Fruit fly (Drosophila melanogaster): ENCODE measurements around the gene cpx.

Gene cpx

dm6 chr3R:4280062-4280461, at the start of gene cpx:
cpx (plus strand) TSS chr3R:4280221.
- TF ChIP-seq CTCF (optimal IDR thresholded peaks at IDR 0.05), result no peak
- no peak for TF ChIP-seq CG8478 (optimal IDR thresholded peaks at IDR 0.05)

DNA sequence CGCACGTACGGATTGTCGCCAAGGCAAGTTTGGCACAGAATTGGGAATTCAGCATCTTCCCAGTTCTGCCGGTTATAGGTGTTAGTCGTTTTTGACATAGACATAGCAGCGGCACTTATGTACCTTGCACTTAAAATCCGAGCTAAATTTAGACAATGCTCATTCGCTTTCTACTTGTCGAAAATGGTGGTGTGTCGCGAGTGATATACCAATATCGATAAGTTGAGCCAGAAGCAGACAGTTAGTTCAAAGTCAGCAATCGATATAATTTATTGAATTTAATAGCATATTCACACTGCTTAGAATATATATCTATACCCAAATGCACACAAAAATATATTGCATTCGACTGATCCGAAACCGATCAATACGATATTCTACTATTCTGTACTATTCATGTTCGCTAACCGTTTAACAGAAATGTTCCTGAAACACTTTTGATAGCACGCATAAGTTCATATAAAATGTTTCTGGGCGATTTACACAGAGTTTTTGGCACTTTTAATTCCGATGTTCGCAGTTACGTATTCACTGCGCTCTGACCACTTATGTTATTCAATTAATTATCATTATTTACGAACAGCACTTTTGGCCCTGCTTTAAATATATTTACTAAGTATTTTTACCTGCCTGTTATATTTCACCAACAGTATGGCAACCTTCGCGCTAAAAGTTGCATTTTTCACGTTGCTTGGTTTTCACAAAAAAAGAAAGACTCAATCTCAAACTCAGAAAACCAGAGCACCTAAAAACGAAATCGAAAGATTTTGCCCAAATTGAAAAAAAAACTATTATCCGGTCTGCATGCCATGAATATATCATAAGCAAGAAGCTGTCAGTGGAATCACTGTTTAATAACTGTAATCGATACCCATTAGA, 47.6 kb upstream of the cpx start, which contains the start of gene CG14641:
Gene CG14641 (minus strand): TSS at position 204 of the 879 bp plus-strand sequence.
- no peak for TF ChIP-seq CTCF (optimal IDR thresholded peaks at IDR 0.05)
- no peak for TF ChIP-seq CG8478 (optimal IDR thresholded peaks at IDR 0.05)

- TF ChIP-seq CG8478 (optimal IDR thresholded peaks at IDR 0.05) (no peak), CTCF (optimal IDR thresholded peaks at IDR 0.05) (no peak)
Measured at dm6 chr3R:4233018-4233385, 47.0 kb upstream of the cpx start, which contains the start of gene abs. abs (plus strand) TSS chr3R:4233047.

DNA sequence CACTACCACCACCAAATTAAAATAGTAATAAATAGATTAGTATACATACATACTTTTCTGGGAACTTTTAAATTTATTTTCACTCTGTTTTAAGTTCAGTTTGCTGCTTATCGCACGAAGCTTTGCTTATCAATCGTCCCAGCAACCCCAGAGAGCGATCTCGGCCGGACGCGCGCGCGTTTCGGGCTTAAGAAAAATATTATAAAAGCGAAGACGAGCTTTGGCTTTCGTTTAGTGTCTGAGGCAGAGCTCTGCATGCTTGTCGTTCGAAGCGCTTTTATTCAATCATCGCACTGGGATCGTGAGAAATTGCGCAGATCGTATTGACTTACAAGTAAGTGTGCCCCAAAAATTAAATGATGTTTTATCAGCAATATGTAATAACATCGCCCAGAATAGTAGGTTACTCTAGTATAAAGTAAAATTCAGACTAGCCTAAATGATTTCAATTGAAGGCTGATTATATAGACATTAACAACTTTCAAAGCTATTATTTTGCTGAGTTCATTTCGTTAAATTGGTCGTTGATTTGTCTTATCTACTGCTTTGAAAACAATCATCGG, 44.9 kb upstream of the cpx start, which contains the start of gene Gel:
Gene Gel (plus strand): TSS at position 227 of the 563 bp plus-strand sequence.
- TF ChIP-seq CG8478 (optimal IDR thresholded peaks at IDR 0.05) (no peak), CTCF (optimal IDR thresholded peaks at IDR 0.05) (no peak)

dm6 chr3R:4236534-4236933, 43.5 kb upstream of the cpx start:
- TF ChIP-seq CTCF (optimal IDR thresholded peaks at IDR 0.05) (no peak), CG8478 (optimal IDR thresholded peaks at IDR 0.05) (no peak)

DNA sequence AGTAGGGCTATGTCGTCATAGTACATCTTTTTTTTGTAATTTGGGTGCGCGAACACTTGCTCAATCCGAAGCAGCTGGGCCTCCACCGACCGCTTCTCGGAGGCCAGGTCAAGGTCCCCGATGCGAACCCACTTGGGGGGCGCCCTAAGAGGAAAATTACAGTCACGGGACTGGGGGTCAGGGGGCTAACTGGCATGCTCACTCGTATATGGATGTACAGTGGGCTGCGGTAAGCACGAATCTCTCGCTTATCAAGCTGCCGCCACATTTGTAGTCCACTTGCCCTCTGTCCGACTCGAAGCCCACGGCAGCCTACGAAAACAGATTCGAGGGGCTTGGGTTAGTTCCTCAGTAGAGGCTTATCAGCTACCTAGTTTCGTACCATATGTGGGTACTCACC, 38.2 kb upstream of the cpx start:
- no peak for TF ChIP-seq CTCF (optimal IDR thresholded peaks at IDR 0.05)
- no peak for TF ChIP-seq CG8478 (optimal IDR thresholded peaks at IDR 0.05)

DNA sequence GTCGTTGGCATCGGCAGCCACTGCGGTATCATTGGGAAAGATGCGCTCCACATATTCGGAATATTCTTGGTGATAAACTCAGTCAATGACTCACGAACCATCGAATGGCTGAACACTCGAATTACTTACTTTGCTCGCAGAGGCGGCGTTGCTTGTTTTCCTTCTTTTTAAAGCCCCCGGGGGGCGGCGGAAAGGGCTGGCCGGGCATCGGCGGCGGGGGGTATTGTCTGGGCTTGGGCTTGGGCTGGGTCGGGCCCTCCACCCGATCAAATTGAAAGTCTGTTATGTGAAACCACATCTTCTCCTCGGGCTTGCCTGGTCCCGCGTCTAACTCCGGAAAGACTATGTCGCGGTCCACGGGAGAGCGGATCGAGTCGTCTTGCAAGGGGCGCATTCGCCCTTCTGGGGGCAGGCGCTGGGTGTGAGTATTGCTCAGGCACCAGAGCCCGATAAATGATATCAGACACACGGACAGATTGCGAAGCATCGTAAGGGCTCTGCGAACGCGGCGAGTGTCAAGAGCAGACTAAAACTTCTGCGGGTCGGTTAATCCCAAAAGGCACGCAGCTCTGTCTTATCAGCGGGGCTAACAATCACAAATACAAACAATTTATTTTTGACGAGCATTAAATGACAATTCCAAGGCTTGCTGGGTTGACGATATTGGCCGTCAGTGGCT, 37.7 kb upstream of the cpx start, which contains the start of gene CG14642:
Gene CG14642 (minus strand): TSS at position 509 of the 679 bp plus-strand sequence.
- no peak for TF ChIP-seq CG8478 (optimal IDR thresholded peaks at IDR 0.05)

DNA sequence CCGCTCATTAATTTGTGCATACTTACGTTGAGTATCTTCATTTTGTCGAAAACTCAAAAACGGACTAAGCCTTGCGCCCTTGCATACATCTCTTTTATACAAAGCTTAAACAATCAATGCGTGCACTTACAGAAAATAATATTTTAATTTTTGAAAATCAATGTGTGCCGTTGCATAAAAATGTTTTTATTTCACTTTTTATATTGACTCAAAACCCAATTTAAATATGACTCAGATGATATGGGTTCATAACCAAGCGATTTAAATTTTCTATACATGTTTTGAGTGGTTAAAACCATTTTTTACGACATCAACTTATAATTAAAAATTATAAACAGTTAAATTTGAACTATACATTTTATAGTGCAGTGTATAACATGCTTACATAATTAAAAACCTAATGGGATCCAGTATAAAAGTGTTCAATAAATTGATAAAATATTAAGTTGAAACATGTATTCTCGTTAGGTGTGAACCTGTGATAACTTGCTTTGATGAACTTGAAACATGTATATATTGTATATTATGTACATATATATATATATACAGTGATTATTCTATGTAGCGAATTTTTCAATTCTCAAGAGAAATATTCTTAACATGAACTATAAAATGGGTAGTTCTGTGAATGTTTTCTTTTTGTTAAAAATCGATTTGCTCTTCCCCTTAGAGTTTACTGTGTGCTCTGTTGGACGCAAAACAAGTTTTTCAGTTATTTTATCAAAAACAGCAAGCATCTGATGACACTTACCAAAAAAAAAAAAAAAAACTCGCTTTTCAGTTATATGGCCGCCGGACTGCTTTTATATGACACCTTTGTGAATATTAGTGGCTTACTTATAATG, 36.7 kb upstream of the cpx start, which contains the start of gene CG34305:
Gene CG34305 (minus strand): TSS at position 51 of the 845 bp plus-strand sequence.
- no peak for TF ChIP-seq CTCF (optimal IDR thresholded peaks at IDR 0.05)
- TF ChIP-seq CG8478 (optimal IDR thresholded peaks at IDR 0.05), result no peak

dm6 chr3R:4246578-4247070, 33.4 kb upstream of the cpx start, which contains the start of gene TwdlF:
TwdlF (plus strand) TSS chr3R:4247020.
- no peak for TF ChIP-seq CTCF (optimal IDR thresholded peaks at IDR 0.05)
- TF ChIP-seq CG8478 (optimal IDR thresholded peaks at IDR 0.05), result no peak

DNA sequence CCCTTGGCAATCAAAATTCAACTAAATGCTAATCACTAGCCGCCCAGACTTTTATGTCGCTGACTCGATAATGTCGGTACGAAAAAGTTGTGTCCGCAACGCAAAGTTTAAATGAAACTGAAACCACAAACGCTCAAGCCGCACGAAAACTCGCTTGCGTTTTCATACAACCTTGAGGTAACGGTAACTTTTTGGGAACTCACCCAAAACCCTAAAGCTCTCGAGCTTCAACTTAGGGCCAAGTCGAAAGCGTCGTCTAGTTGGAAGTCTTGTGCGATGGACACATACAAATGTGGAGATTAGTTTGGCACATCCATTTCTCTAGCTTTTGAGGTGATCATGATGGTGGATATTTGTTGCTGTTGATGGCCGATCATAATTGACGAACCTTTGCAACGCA, 30.1 kb upstream of the cpx start:
- TF ChIP-seq CTCF (optimal IDR thresholded peaks at IDR 0.05), result no peak
- TF ChIP-seq CG8478 (optimal IDR thresholded peaks at IDR 0.05), result no peak

DNA sequence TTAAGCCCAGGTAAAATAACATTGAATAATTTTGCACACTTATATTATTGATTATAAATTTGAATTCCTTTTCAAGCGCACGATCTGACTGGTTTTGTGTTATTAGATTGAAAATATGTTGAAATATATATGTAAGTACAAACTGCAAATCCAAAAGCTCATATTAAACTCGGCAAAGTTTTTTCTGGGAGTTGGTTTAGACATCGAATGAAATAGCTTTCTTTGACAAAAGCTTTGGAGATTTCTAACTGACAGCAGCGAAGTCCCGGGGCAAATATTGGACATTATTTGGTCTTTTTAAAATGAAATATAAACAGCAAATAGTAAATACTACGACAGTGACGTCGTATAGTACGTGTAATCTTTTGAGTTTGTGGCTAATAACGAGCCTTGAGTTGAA, 28.8 kb upstream of the cpx start, which contains the start of gene TwdlG:
Gene TwdlG (minus strand): TSS at position 101 of the 400 bp plus-strand sequence.
- no peak for TF ChIP-seq CTCF (optimal IDR thresholded peaks at IDR 0.05)
- TF ChIP-seq CG8478 (optimal IDR thresholded peaks at IDR 0.05), result no peak

- TF ChIP-seq CG8478 (optimal IDR thresholded peaks at IDR 0.05), result no peak
- no peak for TF ChIP-seq CTCF (optimal IDR thresholded peaks at IDR 0.05)
Measured at dm6 chr3R:4252943-4253342, 27.1 kb upstream of the cpx start, which contains the start of gene CG14644. CG14644 (minus strand) TSS chr3R:4253043.

dm6 chr3R:4254408-4254807, 25.6 kb upstream of the cpx start, which contains the start of gene TwdlV:
TwdlV (plus strand) TSS chr3R:4254708.
- TF ChIP-seq CTCF (optimal IDR thresholded peaks at IDR 0.05) (no peak), CG8478 (optimal IDR thresholded peaks at IDR 0.05) (no peak)

DNA sequence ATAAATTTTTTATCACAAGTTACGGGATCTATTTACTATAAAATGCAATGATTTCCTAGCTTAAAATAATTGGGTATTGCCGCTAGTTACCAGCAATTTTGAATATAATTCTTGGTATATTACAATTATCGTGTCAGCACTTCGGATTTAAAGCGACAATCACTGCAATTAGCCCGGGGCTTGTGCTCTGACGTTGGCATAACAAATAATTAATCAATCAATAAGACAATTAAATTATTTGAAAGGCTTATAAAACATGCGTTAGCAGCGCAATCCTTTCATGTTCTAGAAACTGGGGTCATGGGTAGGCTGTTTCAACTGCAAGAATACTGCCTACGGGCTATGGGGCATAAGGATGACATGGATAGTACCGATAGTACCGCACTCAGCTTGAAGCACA, 23.3 kb upstream of the cpx start, which contains the start of gene Or82a:
Gene Or82a (plus strand): TSS at position 301 of the 400 bp plus-strand sequence.
- TF ChIP-seq CTCF (optimal IDR thresholded peaks at IDR 0.05), result no peak
- no peak for TF ChIP-seq CG8478 (optimal IDR thresholded peaks at IDR 0.05)
